Worm (Caenorhabditis elegans) whole organism, L1 larva: ENCODE data around the gene Y38A10A.7.

Source experiments
- C16A3.4 ChIP-seq: fragments of 150-350 bp; optimal IDR thresholded peaks from 2 replicates; lab custom pipeline; 2014; ENCODE audit warnings: missing biosample characterization, missing genetic modification characterization
- Y116A8C.19 ChIP-seq: sonication (generic microtip); optimal IDR thresholded peaks from 2 replicates; lab custom pipeline; 2016; ENCODE audit warnings: missing compliant biosample characterization, missing genetic modification characterization, borderline replicate concordance
- aly-2 ChIP-seq: fragments of 150-350 bp; optimal IDR thresholded peaks from 2 replicates; lab custom pipeline; 2014; ENCODE audit warnings: missing biosample characterization, missing genetic modification characterization
- blmp-1 ChIP-seq: fragments of 150-350 bp; optimal IDR thresholded peaks from 2 replicates; lab custom pipeline; 2014; ENCODE audit warnings: missing biosample characterization, missing genetic modification characterization
- ceh-8 ChIP-seq: fragments of 200-800 bp; sonication (Bioruptor generic); optimal IDR thresholded peaks from 2 replicates; lab custom pipeline; 2018; ENCODE audit warnings: mild to moderate bottlenecking, missing genetic modification characterization, moderate library complexity, missing compliant biosample characterization
- ceh-82 ChIP-seq, 3 experiments: fragments of 150-350 bp in 1 of 3; sonication (generic microtip) in 2 of 3; optimal IDR thresholded peaks; 2 replicates each; lab custom pipeline; 2014 to 2017; ENCODE audit warnings: missing biosample characterization in 3 of 3, missing genetic modification characterization in 3 of 3
- ces-1 ChIP-seq: fragments of 150-350 bp; optimal IDR thresholded peaks from 2 replicates; lab custom pipeline; 2014; ENCODE audit warnings: missing biosample characterization, missing genetic modification reagents, missing genetic modification characterization
- efl-1 ChIP-seq, 4 experiments: fragments of 150-350 bp; optimal IDR thresholded peaks in 3 of 4; peaks in 1 of 4; 1 replicate in 1 of 4; 2 replicates in 3 of 4; lab custom pipeline; 2014; ENCODE audit warnings: missing biosample characterization in 2 of 4, missing genetic modification characterization in 2 of 4, missing genetic modification reagents in 2 of 4
- egl-13 ChIP-seq: sonication (generic microtip); optimal IDR thresholded peaks from 2 replicates; lab custom pipeline; 2016; ENCODE audit warnings: missing genotype, missing genetic modification reagents, missing genetic modification characterization, missing compliant biosample characterization
- elt-2 ChIP-seq: sonication (generic microtip); optimal IDR thresholded peaks from 2 replicates; lab custom pipeline; 2016; ENCODE audit warnings: missing genetic modification characterization, mild to moderate bottlenecking, inconsistent platforms, missing compliant biosample characterization, missing genetic modification reagents
- elt-3 ChIP-seq, 6 experiments: fragments of 150-350 bp in 1 of 6; sonication (generic microtip); optimal IDR thresholded peaks; 2 replicates each; lab custom pipeline; 2017 to 2018; ENCODE audit warnings: missing biosample characterization in 6 of 6, missing genetic modification characterization in 6 of 6, inconsistent platforms in 1 of 6
- ets-5 ChIP-seq: fragments of 200-800 bp; sonication (Bioruptor generic); IDR thresholded peaks from 2 replicates; pipeline ENCODE4 v1.3.6; 2022; ENCODE audit warnings: missing genetic modification characterization, missing compliant biosample characterization
- fkh-10 ChIP-seq: sonication (generic microtip); optimal IDR thresholded peaks from 2 replicates; lab custom pipeline; 2017; ENCODE audit warnings: missing biosample characterization, missing genetic modification reagents, missing genetic modification characterization
- fkh-4 ChIP-seq: sonication (generic microtip); optimal IDR thresholded peaks from 2 replicates; lab custom pipeline; 2016; ENCODE audit warnings: missing compliant biosample characterization, missing genetic modification characterization, borderline replicate concordance
- fkh-8 ChIP-seq: sonication (generic microtip); optimal IDR thresholded peaks from 2 replicates; lab custom pipeline; 2016; ENCODE audit warnings: mild to moderate bottlenecking, missing genetic modification characterization, missing compliant biosample characterization
- hpl-2 ChIP-seq: fragments of 150-350 bp; optimal IDR thresholded peaks from 2 replicates; lab custom pipeline; 2014; ENCODE audit warnings: missing biosample characterization, missing genetic modification reagents, missing genetic modification characterization
- lin-13 ChIP-seq: fragments of 150-350 bp; optimal IDR thresholded peaks from 2 replicates; lab custom pipeline; 2014; ENCODE audit warnings: missing biosample characterization, missing genetic modification reagents, missing genetic modification characterization
- lin-14 ChIP-seq: fragments of 200-800 bp; sonication (Bioruptor generic); optimal IDR thresholded peaks from 2 replicates; lab custom pipeline; 2018; ENCODE audit warnings: mild to moderate bottlenecking, missing genetic modification characterization, moderate library complexity, missing compliant biosample characterization
- lin-15B ChIP-seq: fragments of 150-350 bp; sonication (generic microtip); optimal IDR thresholded peaks from 3 replicates; lab custom pipeline; 2014; ENCODE audit warnings: missing biosample characterization, missing genetic modification characterization
- lin-39 ChIP-seq: fragments of 150-350 bp; optimal IDR thresholded peaks from 2 replicates; lab custom pipeline; 2014; ENCODE audit warnings: missing biosample characterization, missing genetic modification reagents, missing genetic modification characterization
- lir-3 ChIP-seq: sonication (generic microtip); optimal IDR thresholded peaks from 2 replicates; lab custom pipeline; 2016; ENCODE audit warnings: mild to moderate bottlenecking, missing genetic modification characterization, moderate library complexity, missing compliant biosample characterization; ENCODE audit not compliant: poor library complexity
- mab-9 ChIP-seq: fragments of 200-800 bp; sonication (Bioruptor generic); IDR thresholded peaks from 2 replicates; pipeline ENCODE4 v1.3.6; 2022; ENCODE audit warnings: missing genetic modification reagents, missing genetic modification characterization, missing compliant biosample characterization
- mep-1 ChIP-seq: fragments of 150-350 bp; optimal IDR thresholded peaks from 2 replicates; lab custom pipeline; 2014; ENCODE audit warnings: missing biosample characterization, missing genetic modification characterization
- nhr-12 ChIP-seq: sonication (generic microtip); optimal IDR thresholded peaks from 2 replicates; lab custom pipeline; 2017; ENCODE audit warnings: missing biosample characterization, missing genetic modification characterization
- nhr-20 ChIP-seq: sonication (generic microtip); optimal IDR thresholded peaks from 2 replicates; lab custom pipeline; 2016; ENCODE audit warnings: mild to moderate bottlenecking, missing genetic modification characterization, missing compliant biosample characterization
- nhr-28 ChIP-seq: fragments of 150-350 bp; optimal IDR thresholded peaks from 2 replicates; lab custom pipeline; 2014; ENCODE audit warnings: missing biosample characterization, missing genetic modification characterization
- nhr-76 ChIP-seq: sonication (generic microtip); optimal IDR thresholded peaks from 2 replicates; lab custom pipeline; 2017; ENCODE audit warnings: missing biosample characterization, missing genetic modification characterization
- nhr-85 ChIP-seq: sonication (generic microtip); peaks from one replicate; lab custom pipeline; 2016; ENCODE audit warnings: missing genetic modification characterization, inconsistent platforms, missing compliant biosample characterization
- nhr-90 ChIP-seq: sonication (generic microtip); optimal IDR thresholded peaks from 2 replicates; lab custom pipeline; 2016; ENCODE audit warnings: mild to moderate bottlenecking, missing genetic modification characterization, missing compliant biosample characterization; ENCODE audit not compliant: poor library complexity
- pag-3 ChIP-seq: sonication (generic microtip); optimal IDR thresholded peaks from 2 replicates; lab custom pipeline; 2017; ENCODE audit warnings: missing genetic modification characterization, mild to moderate bottlenecking, missing compliant biosample characterization, antibody characterized with exemption, borderline replicate concordance; ENCODE audit not compliant: insufficient read depth
- skn-1 ChIP-seq: fragments of 150-350 bp; optimal IDR thresholded peaks from 2 replicates; lab custom pipeline; 2014; ENCODE audit warnings: missing biosample characterization, missing genetic modification characterization
- snpc-4 ChIP-seq: fragments of 150-350 bp; optimal IDR thresholded peaks from 2 replicates; lab custom pipeline; 2014; ENCODE audit warnings: missing biosample characterization, missing genetic modification characterization
- sptf-1 ChIP-seq: fragments of 150-350 bp; optimal IDR thresholded peaks from 2 replicates; lab custom pipeline; 2014; ENCODE audit warnings: missing biosample characterization, missing genetic modification characterization
- sup-37 ChIP-seq: fragments of 200-800 bp; sonication (Bioruptor generic); optimal IDR thresholded peaks from 2 replicates; lab custom pipeline; 2018; ENCODE audit warnings: mild to moderate bottlenecking, missing genetic modification characterization, missing compliant biosample characterization
- swsn-7 ChIP-seq: sonication (generic microtip); optimal IDR thresholded peaks from 2 replicates; lab custom pipeline; 2016; ENCODE audit warnings: missing genetic modification characterization, missing compliant biosample characterization
- tlp-1 ChIP-seq: fragments of 150-350 bp; optimal IDR thresholded peaks from 2 replicates; lab custom pipeline; 2014; ENCODE audit warnings: missing biosample characterization, missing genetic modification characterization
- unc-130 ChIP-seq: fragments of 150-350 bp; optimal IDR thresholded peaks from 2 replicates; lab custom pipeline; 2017; ENCODE audit warnings: missing biosample characterization, missing genetic modification characterization, inconsistent platforms
- unc-30 ChIP-seq: sonication (generic microtip); optimal IDR thresholded peaks from 2 replicates; lab custom pipeline; 2017; ENCODE audit warnings: missing biosample characterization, missing genetic modification characterization
- unc-62 ChIP-seq: fragments of 150-350 bp; optimal IDR thresholded peaks from 2 replicates; lab custom pipeline; 2014; ENCODE audit warnings: missing biosample characterization, missing genetic modification reagents, missing genetic modification characterization
- unc-86 ChIP-seq: sonication (generic microtip); optimal IDR thresholded peaks from 2 replicates; lab custom pipeline; 2016; ENCODE audit warnings: missing genetic modification characterization, missing compliant biosample characterization
- unc-98 ChIP-seq: fragments of 200-800 bp; sonication (Bioruptor generic); IDR thresholded peaks from 2 replicates; pipeline ENCODE4 v1.3.6; 2022; ENCODE audit warnings: missing genetic modification characterization, missing compliant biosample characterization
- vab-15 ChIP-seq: sonication (generic microtip); optimal IDR thresholded peaks from 2 replicates; lab custom pipeline; 2017; ENCODE audit warnings: missing genotype, mild to moderate bottlenecking, missing genetic modification characterization, missing compliant biosample characterization
- xbp-1 ChIP-seq: sonication (generic microtip); optimal IDR thresholded peaks from 2 replicates; lab custom pipeline; 2016; ENCODE audit warnings: missing genetic modification characterization, missing compliant biosample characterization
- zip-4 ChIP-seq: fragments of 200-800 bp; sonication (Bioruptor generic); optimal IDR thresholded peaks from 2 replicates; lab custom pipeline; 2018; ENCODE audit warnings: mild to moderate bottlenecking, missing genetic modification characterization, moderate library complexity, missing compliant biosample characterization
- ztf-4 ChIP-seq: fragments of 150-350 bp; optimal IDR thresholded peaks from 2 replicates; lab custom pipeline; 2014; ENCODE audit warnings: missing biosample characterization, missing genetic modification characterization

The Y38A10A.7 gene

ce11 chrV:6095829-6096228 is at the start of gene Y38A10A.7 (continued):
- TF ChIP-seq xbp-1 (tag; lab: Kevin White, UChicago) (peak; percentile 94), sup-37 (GFP tag; lab: Kevin White, UChicago) (no peak), efl-1 (optimal IDR thresholded peaks at IDR 0.05; lab: Kevin White, UChicago) (peak; percentile 49 to 60), efl-1 (GFP tag; optimal IDR thresholded peaks at IDR 0.05 in 1 of 2; lab: Kevin White, UChicago) (peak; percentile 41 to 63), lin-13 (GFP tag; lab: Kevin White, UChicago) (no peak), pag-3 (tag; lab: Kevin White, UChicago) (no peak), aly-2 (tag; lab: Kevin White, UChicago) (no peak), hpl-2 (GFP tag; lab: Kevin White, UChicago) (no peak), C16A3.4 (no peak), swsn-7 (tag; lab: Kevin White, UChicago) (peak; percentile 39), ces-1 (GFP tag; lab: Kevin White, UChicago) (no peak), elt-3 (tag; optimal IDR thresholded peaks at IDR 0.05; lab: Kevin White, UChicago) (no peak), fkh-8 (no peak), egl-13 (tag; lab: Kevin White, UChicago) (peak; percentile 9), zip-4 (no peak), lin-15B (no peak), nhr-90 (no peak), skn-1 (tag; lab: Kevin White, UChicago) (no peak), unc-98 (GFP tag; lab: Robert Waterston, UW) (no peak), snpc-4 (no peak), nhr-76 (tag; lab: Kevin White, UChicago) (no peak), fkh-10 (no peak), nhr-28 (tag; lab: Kevin White, UChicago) (no peak), elt-2 (peak; percentile 5), fkh-4 (tag; lab: Kevin White, UChicago) (no peak), mab-9 (no peak), nhr-85 (tag; lab: Kevin White, UChicago) (peak; percentile 43), lir-3 (tag; lab: Kevin White, UChicago) (peak; percentile 10), tlp-1 (no peak), ceh-82 (tag; optimal IDR thresholded peaks at IDR 0.05; lab: Kevin White, UChicago) (no peak)

ce11 chrV:6047818-6048217 is 48.2 kb upstream of the Y38A10A.7 start, which contains the start of gene pgap-3:
TSS of gene pgap-3 (minus strand) at chrV:6047918.
- TF ChIP-seq unc-62 (GFP tag; lab: Kevin White, UChicago), result no peak
- no peak for TF ChIP-seq elt-2
- TF ChIP-seq mep-1 (tag; lab: Kevin White, UChicago), result no peak
- TF ChIP-seq, all 84 proteins: peak for 0

- TF ChIP-seq ceh-8 (GFP tag; lab: Kevin White, UChicago) (no peak), egl-13 (tag; lab: Kevin White, UChicago) (no peak), lin-14 (GFP tag; lab: Kevin White, UChicago) (no peak), vab-15 (tag; lab: Kevin White, UChicago) (no peak), fkh-10 (no peak), swsn-7 (tag; lab: Kevin White, UChicago) (no peak), blmp-1 (no peak)
Observed at ce11 chrV:6051159-6051558, 44.8 kb upstream of the Y38A10A.7 start, which contains the start of gene jamp-1. TSS of gene jamp-1 (minus strand) at chrV:6051259.

ce11 chrV:6053188-6053687 is 42.8 kb upstream of the Y38A10A.7 start, which contains the start of gene seip-1:
TSS of gene seip-1 (minus strand) at chrV:6053238.
- TF ChIP-seq sup-37 (GFP tag; lab: Kevin White, UChicago) (no peak), mep-1 (tag; lab: Kevin White, UChicago) (peak; percentile 94), snpc-4 (peak; percentile 71), nhr-20 (tag; lab: Kevin White, UChicago) (peak; percentile 89), nhr-28 (tag; lab: Kevin White, UChicago) (no peak), Y116A8C.19 (tag; lab: Kevin White, UChicago) (no peak), ceh-8 (GFP tag; lab: Kevin White, UChicago) (peak; percentile 57), sptf-1 (no peak), unc-98 (GFP tag; lab: Robert Waterston, UW) (no peak), lin-39 (tag; lab: Kevin White, UChicago) (no peak), ets-5 (no peak), efl-1 (optimal IDR thresholded peaks at IDR 0.05; lab: Kevin White, UChicago) (peak; percentile 84 to 90), efl-1 (GFP tag; optimal IDR thresholded peaks at IDR 0.05 in 1 of 2; lab: Kevin White, UChicago) (peak; percentile 78 to 96), egl-13 (tag; lab: Kevin White, UChicago) (peak; percentile 72), lin-14 (GFP tag; lab: Kevin White, UChicago) (peak; percentile 97), unc-130 (tag; lab: Kevin White, UChicago) (peak; percentile 92), nhr-76 (tag; lab: Kevin White, UChicago) (no peak), ztf-4 (tag; lab: Kevin White, UChicago) (peak; percentile 64), lir-3 (tag; lab: Kevin White, UChicago) (peak; percentile 58), nhr-12 (tag; lab: Kevin White, UChicago) (no peak), unc-86 (peak; percentile 75), unc-30 (tag; lab: Kevin White, UChicago) (no peak)
